Worm (Caenorhabditis elegans): ENCODE data around the gene ZK355.8.

DNA sequence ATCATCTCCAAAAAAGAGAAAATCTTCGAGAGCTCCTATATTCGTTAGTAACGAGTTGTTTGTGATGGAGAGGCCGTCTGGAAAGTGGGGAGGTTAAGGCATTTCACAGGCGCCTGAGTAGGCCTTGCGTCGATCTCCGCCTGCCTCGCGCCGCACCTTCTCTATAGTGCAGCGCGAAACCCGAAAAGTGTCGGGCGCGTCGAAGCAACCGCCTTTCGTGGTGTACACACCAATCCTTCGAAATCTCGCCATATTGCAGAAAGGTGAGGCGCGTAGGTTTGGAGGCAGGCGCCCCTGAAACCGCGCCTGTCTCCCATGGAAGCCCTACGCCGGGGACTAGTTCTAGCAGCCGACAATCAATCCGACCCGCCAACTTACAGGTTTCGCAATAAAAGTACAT, 2.2 kb downstream of the ZK355.8 start:
- TF ChIP-seq aly-2 (tag; optimal IDR thresholded peaks at IDR 0.05) (no peak), F13H6.1 (tag; optimal IDR thresholded peaks at IDR 0.05) (no peak), nhr-12 (tag; optimal IDR thresholded peaks at IDR 0.05) (no peak)
